Worm (Caenorhabditis elegans): ENCODE measurements around the gene del-7.

DNA sequence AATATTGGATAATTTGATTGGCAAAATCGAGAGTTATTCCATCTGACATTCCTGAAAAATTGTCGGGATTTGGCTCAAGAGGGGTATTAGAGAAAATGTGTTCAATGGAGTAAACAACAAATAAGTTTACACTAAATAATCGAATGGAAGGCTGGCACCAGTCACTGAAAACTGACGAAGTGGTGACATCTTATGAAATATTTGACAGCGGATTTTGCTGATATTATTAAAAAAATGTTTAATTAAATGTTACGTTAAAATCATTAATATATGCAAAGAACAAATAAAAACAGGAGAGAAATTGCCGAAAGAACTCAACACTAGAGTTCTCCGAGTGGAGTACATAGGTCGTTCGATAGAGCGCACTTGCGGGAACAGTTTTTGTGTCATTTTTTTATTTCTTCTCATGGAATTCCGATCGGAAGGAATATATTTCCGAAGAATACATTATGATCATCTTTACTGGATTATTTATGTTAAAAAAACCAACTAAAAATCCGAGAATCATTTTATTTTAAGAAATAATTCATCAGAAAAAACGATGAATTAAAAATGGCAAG, 25.4 kb downstream of the del-7 start, which contains the start of gene tag-322:
- TF ChIP-seq W03F9.2 (tag; optimal IDR thresholded peaks at IDR 0.05), result peak; percentile 73
- no peak for TF ChIP-seq him-1 (tag; optimal IDR thresholded peaks at IDR 0.05)
- TF ChIP-seq dao-5 (tag; optimal IDR thresholded peaks at IDR 0.05), result no peak
